Fruit fly (Drosophila melanogaster) whole organism, pupa: Measurements from ENCODE around the gene tin.

Experiments used
- CG10348 ChIP-seq: fragments of 200-800 bp; sonication (Bioruptor generic); IDR thresholded peaks from 2 replicates; pipeline ENCODE4 v1.3.6; 2022; ENCODE audit warnings: missing biosample characterization, missing genetic modification characterization
- CG12605 ChIP-seq: fragments of 200-800 bp; sonication (Bioruptor generic); IDR thresholded peaks from 2 replicates; pipeline ENCODE4 v1.3.6; 2022; ENCODE audit warnings: missing biosample characterization, missing genetic modification characterization
- CG13204 ChIP-seq: fragments of 200-800 bp; sonication (Bioruptor generic); optimal IDR thresholded peaks from 2 replicates; lab custom pipeline; 2018; ENCODE audit warnings: missing biosample characterization, mild to moderate bottlenecking, missing genetic modification characterization, moderate library complexity
- CG15710 ChIP-seq: fragments of 200-800 bp; sonication (Bioruptor generic); optimal IDR thresholded peaks from 2 replicates; lab custom pipeline; 2018; ENCODE audit warnings: missing biosample characterization, mild to moderate bottlenecking, missing genetic modification characterization, moderate library complexity
- CG17806 ChIP-seq: fragments of 200-800 bp; sonication (Bioruptor generic); optimal IDR thresholded peaks from 2 replicates; lab custom pipeline; 2018; ENCODE audit warnings: missing biosample characterization, mild to moderate bottlenecking, missing genetic modification characterization, moderate library complexity
- CG4496 ChIP-seq: fragments of 200-800 bp; sonication (Bioruptor generic); IDR thresholded peaks from 3 replicates; pipeline ENCODE4 v1.3.6; 2022; ENCODE audit warnings: missing biosample characterization, missing genetic modification characterization
- CG8159 ChIP-seq: fragments of 200-800 bp; sonication (Bioruptor generic); optimal IDR thresholded peaks from 3 replicates; lab custom pipeline; 2018; ENCODE audit warnings: missing biosample characterization, mild to moderate bottlenecking, missing genetic modification characterization, moderate library complexity
- CG9948 ChIP-seq: fragments of 200-800 bp; sonication (Bioruptor generic); optimal IDR thresholded peaks from 2 replicates; lab custom pipeline; 2018; ENCODE audit warnings: missing biosample characterization, mild to moderate bottlenecking, missing genetic modification characterization, moderate library complexity
- D1 ChIP-seq: fragments of 200-800 bp; sonication (Bioruptor generic); optimal IDR thresholded peaks from 2 replicates; lab custom pipeline; 2018; ENCODE audit warnings: missing biosample characterization, mild to moderate bottlenecking, missing genetic modification characterization, moderate library complexity
- EcR ChIP-seq: fragments of 200-800 bp; sonication (Bioruptor generic); optimal IDR thresholded peaks from 3 replicates; lab custom pipeline; 2019; ENCODE audit warnings: missing biosample characterization, missing genetic modification characterization, mild to moderate bottlenecking, moderate library complexity, missing genetic modification reagents
- Pif1B ChIP-seq: fragments of 200-800 bp; sonication (Bioruptor generic); optimal IDR thresholded peaks from 3 replicates; lab custom pipeline; 2016; ENCODE audit warnings: missing biosample characterization, missing genetic modification characterization
- Snoo ChIP-seq: fragments of 200-800 bp; sonication (Bioruptor generic); optimal IDR thresholded peaks from 3 replicates; lab custom pipeline; 2017; ENCODE audit warnings: missing biosample characterization, mild to moderate bottlenecking, missing genetic modification characterization, inconsistent platforms
- fd96Ca ChIP-seq: fragments of 200-800 bp; sonication (Bioruptor generic); IDR thresholded peaks from 3 replicates; pipeline ENCODE4 v1.3.6; 2022; ENCODE audit warnings: missing biosample characterization, missing genetic modification characterization
- gl ChIP-seq: fragments of 200-800 bp; sonication (Bioruptor generic); optimal IDR thresholded peaks from 2 replicates; lab custom pipeline; 2018; ENCODE audit warnings: missing biosample characterization, mild to moderate bottlenecking, missing genetic modification characterization

DNA sequence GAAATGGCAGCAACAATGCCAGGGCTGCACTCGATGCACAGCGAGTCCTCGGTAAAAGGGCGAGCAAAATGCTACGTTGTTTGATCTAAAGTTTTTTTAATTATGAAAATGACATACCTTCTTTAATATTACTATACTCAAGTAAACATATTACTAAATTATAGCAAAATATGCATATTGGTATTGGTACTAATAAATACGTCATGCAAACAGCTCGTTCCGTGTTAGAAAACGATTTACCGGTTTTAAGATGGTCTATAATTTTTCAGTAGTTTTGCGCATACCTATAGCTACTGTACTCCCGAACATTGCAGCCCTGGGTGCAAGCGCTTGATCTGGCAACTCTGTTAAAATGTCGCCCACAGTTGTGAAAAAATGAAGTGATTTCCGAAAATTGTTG lies 13.5 kb upstream of the tin start:
- peak; percentile 94 for TF ChIP-seq CG4496 (GFP tag; lab: Robert Waterston, UW)
- no peak; the same call in 2 of the 3 replicates for TF ChIP-seq fd96Ca
- peak; percentile 92 for TF ChIP-seq CG10348 (GFP tag; lab: Robert Waterston, UW)
- TF ChIP-seq D1 (tag; lab: Kevin White, UChicago): no peak
- TF ChIP-seq CG13204 (GFP tag; lab: Kevin White, UChicago): no peak
- TF ChIP-seq CG17806: peak; percentile 90
- TF ChIP-seq Pif1B (GFP tag; lab: Kevin White, UChicago): peak; percentile 92
- TF ChIP-seq EcR (GFP tag; lab: Kevin White, UChicago): peak; percentile 13
- peak; percentile 95 for TF ChIP-seq Snoo
- peak; percentile 82 for TF ChIP-seq gl (tag; lab: Kevin White, UChicago)
- TF ChIP-seq CG9948 (tag; lab: Kevin White, UChicago): peak; percentile 94
- no peak; the same call in 1 of the 2 replicates for TF ChIP-seq CG12605
- peak; percentile 96 for TF ChIP-seq CG8159
- TF ChIP-seq CG15710 (tag; lab: Kevin White, UChicago): peak; percentile 97
